Worm (Caenorhabditis elegans): ENCODE data around the gene F10C1.8.

ce11 chrII:5781935-5782921 is 28.0 kb downstream of the F10C1.8 start, which contains the start of gene K05F1.6:
- TF ChIP-seq dpl-1 (GFP tag; optimal IDR thresholded peaks at IDR 0.05) (peak in 1 of 3 experiments; percentile 8), nhr-237 (tag; optimal IDR thresholded peaks at IDR 0.05) (no peak), lin-39 (tag; optimal IDR thresholded peaks at IDR 0.05) (no peak), elt-3 (tag; optimal IDR thresholded peaks at IDR 0.05) (no peak)

Measured in whole organism, L1 larva.